Worm (Caenorhabditis elegans) whole organism, L1 larva: ENCODE measurements around the gene xpo-1.

ENCODE experiments used
- C34B4.2 ChIP-seq: sonication (generic microtip); optimal IDR thresholded peaks from 2 replicates; lab custom pipeline; 2017; ENCODE audit warnings: mild to moderate bottlenecking, missing genetic modification characterization, missing compliant biosample characterization
- aly-2 ChIP-seq: fragments of 150-350 bp; optimal IDR thresholded peaks from 2 replicates; lab custom pipeline; 2014; ENCODE audit warnings: missing biosample characterization, missing genetic modification characterization
- ama-1 ChIP-seq: fragments of 150-350 bp; optimal IDR thresholded peaks from 2 replicates; lab custom pipeline; 2014
- ceh-8 ChIP-seq: fragments of 200-800 bp; sonication (Bioruptor generic); optimal IDR thresholded peaks from 2 replicates; lab custom pipeline; 2018; ENCODE audit warnings: mild to moderate bottlenecking, missing genetic modification characterization, moderate library complexity, missing compliant biosample characterization
- ces-1 ChIP-seq: fragments of 150-350 bp; optimal IDR thresholded peaks from 2 replicates; lab custom pipeline; 2014; ENCODE audit warnings: missing biosample characterization, missing genetic modification reagents, missing genetic modification characterization
- dsc-1 ChIP-seq: sonication (generic microtip); optimal IDR thresholded peaks from 2 replicates; lab custom pipeline; 2016; ENCODE audit warnings: mild to moderate bottlenecking, missing genetic modification characterization, missing compliant biosample characterization
- efl-1 ChIP-seq, 4 experiments: fragments of 150-350 bp; optimal IDR thresholded peaks in 3 of 4; peaks in 1 of 4; 1 replicate in 1 of 4; 2 replicates in 3 of 4; lab custom pipeline; 2014; ENCODE audit warnings: missing biosample characterization in 2 of 4, missing genetic modification characterization in 2 of 4, missing genetic modification reagents in 2 of 4
- elt-2 ChIP-seq: sonication (generic microtip); optimal IDR thresholded peaks from 2 replicates; lab custom pipeline; 2016; ENCODE audit warnings: missing genetic modification characterization, mild to moderate bottlenecking, inconsistent platforms, missing compliant biosample characterization, missing genetic modification reagents
- elt-3 ChIP-seq, 6 experiments: fragments of 150-350 bp in 1 of 6; sonication (generic microtip); optimal IDR thresholded peaks; 2 replicates each; lab custom pipeline; 2017 to 2018; ENCODE audit warnings: missing biosample characterization in 6 of 6, missing genetic modification characterization in 6 of 6, inconsistent platforms in 1 of 6
- fkh-10 ChIP-seq: sonication (generic microtip); optimal IDR thresholded peaks from 2 replicates; lab custom pipeline; 2017; ENCODE audit warnings: missing biosample characterization, missing genetic modification reagents, missing genetic modification characterization
- fkh-8 ChIP-seq: sonication (generic microtip); optimal IDR thresholded peaks from 2 replicates; lab custom pipeline; 2016; ENCODE audit warnings: mild to moderate bottlenecking, missing genetic modification characterization, missing compliant biosample characterization
- fos-1 ChIP-seq: fragments of 150-350 bp; optimal IDR thresholded peaks from 2 replicates; lab custom pipeline; 2014; ENCODE audit warnings: missing biosample characterization, missing genetic modification characterization
- lin-13 ChIP-seq: fragments of 150-350 bp; optimal IDR thresholded peaks from 2 replicates; lab custom pipeline; 2014; ENCODE audit warnings: missing biosample characterization, missing genetic modification reagents, missing genetic modification characterization
- lin-15B ChIP-seq: fragments of 150-350 bp; sonication (generic microtip); optimal IDR thresholded peaks from 3 replicates; lab custom pipeline; 2014; ENCODE audit warnings: missing biosample characterization, missing genetic modification characterization
- lin-35 ChIP-seq, 2 experiments: fragments of 150-350 bp; optimal IDR thresholded peaks; 2 replicates each; lab custom pipeline; 2014; ENCODE audit warnings: missing biosample characterization in 2 of 2, missing genetic modification characterization in 2 of 2, missing genetic modification reagents in 2 of 2
- lir-3 ChIP-seq: sonication (generic microtip); optimal IDR thresholded peaks from 2 replicates; lab custom pipeline; 2016; ENCODE audit warnings: mild to moderate bottlenecking, missing genetic modification characterization, moderate library complexity, missing compliant biosample characterization; ENCODE audit not compliant: poor library complexity
- lsy-2 ChIP-seq, 2 experiments: fragments of 150-350 bp; optimal IDR thresholded peaks; 2 replicates each; lab custom pipeline; 2014; ENCODE audit warnings: missing biosample characterization in 2 of 2, missing genetic modification characterization in 2 of 2
- mep-1 ChIP-seq: fragments of 150-350 bp; optimal IDR thresholded peaks from 2 replicates; lab custom pipeline; 2014; ENCODE audit warnings: missing biosample characterization, missing genetic modification characterization
- nhr-28 ChIP-seq: fragments of 150-350 bp; optimal IDR thresholded peaks from 2 replicates; lab custom pipeline; 2014; ENCODE audit warnings: missing biosample characterization, missing genetic modification characterization
- nhr-47 ChIP-seq: sonication (generic microtip); optimal IDR thresholded peaks from 2 replicates; lab custom pipeline; 2016; ENCODE audit warnings: mild to moderate bottlenecking, missing genetic modification characterization, moderate library complexity, missing compliant biosample characterization
- nhr-76 ChIP-seq: sonication (generic microtip); optimal IDR thresholded peaks from 2 replicates; lab custom pipeline; 2017; ENCODE audit warnings: missing biosample characterization, missing genetic modification characterization
- nhr-84 ChIP-seq: sonication (generic microtip); optimal IDR thresholded peaks from 2 replicates; lab custom pipeline; 2017; ENCODE audit warnings: missing biosample characterization, missing genetic modification characterization
- nhr-85 ChIP-seq: sonication (generic microtip); peaks from one replicate; lab custom pipeline; 2016; ENCODE audit warnings: missing genetic modification characterization, inconsistent platforms, missing compliant biosample characterization
- snpc-4 ChIP-seq: fragments of 150-350 bp; optimal IDR thresholded peaks from 2 replicates; lab custom pipeline; 2014; ENCODE audit warnings: missing biosample characterization, missing genetic modification characterization
- sox-4 ChIP-seq: sonication (generic microtip); optimal IDR thresholded peaks from 2 replicates; lab custom pipeline; 2016; ENCODE audit warnings: missing genetic modification characterization, missing compliant biosample characterization
- sup-37 ChIP-seq: fragments of 200-800 bp; sonication (Bioruptor generic); optimal IDR thresholded peaks from 2 replicates; lab custom pipeline; 2018; ENCODE audit warnings: mild to moderate bottlenecking, missing genetic modification characterization, missing compliant biosample characterization
- tlp-1 ChIP-seq: fragments of 150-350 bp; optimal IDR thresholded peaks from 2 replicates; lab custom pipeline; 2014; ENCODE audit warnings: missing biosample characterization, missing genetic modification characterization
- vab-15 ChIP-seq: sonication (generic microtip); optimal IDR thresholded peaks from 2 replicates; lab custom pipeline; 2017; ENCODE audit warnings: missing genotype, mild to moderate bottlenecking, missing genetic modification characterization, missing compliant biosample characterization
- xbp-1 ChIP-seq: sonication (generic microtip); optimal IDR thresholded peaks from 2 replicates; lab custom pipeline; 2016; ENCODE audit warnings: missing genetic modification characterization, missing compliant biosample characterization

xpo-1 gene

ce11 chrV:7854603-7855002 lies 49.7 kb downstream of the xpo-1 start, which contains the start of the genes C37C3.9 and C37C3.18 (continued):
- no peak for TF ChIP-seq lin-15B (tag; lab: Kevin White, UChicago)
- TF ChIP-seq ceh-8 (GFP tag; lab: Kevin White, UChicago) = peak; percentile 27
- peak; percentile 22 for TF ChIP-seq sup-37
- no peak for TF ChIP-seq nhr-28 (tag; lab: Kevin White, UChicago)
- no peak for TF ChIP-seq tlp-1 (tag; lab: Kevin White, UChicago)
- peak in 1 of 6 experiments; percentile 47 for TF ChIP-seq elt-3 (tag; optimal IDR thresholded peaks at IDR 0.05; lab: Kevin White, UChicago)
- TF ChIP-seq fos-1 = peak; percentile 80
- TF ChIP-seq xbp-1 (tag; lab: Kevin White, UChicago) = peak; percentile 85
- TF ChIP-seq fkh-10 = no peak
- TF ChIP-seq nhr-84 (tag; lab: Kevin White, UChicago) = no peak
- peak; percentile 85 for TF ChIP-seq nhr-47
- TF ChIP-seq elt-2 = peak; percentile 58
- TF ChIP-seq nhr-76 (tag; lab: Kevin White, UChicago) = no peak

DNA sequence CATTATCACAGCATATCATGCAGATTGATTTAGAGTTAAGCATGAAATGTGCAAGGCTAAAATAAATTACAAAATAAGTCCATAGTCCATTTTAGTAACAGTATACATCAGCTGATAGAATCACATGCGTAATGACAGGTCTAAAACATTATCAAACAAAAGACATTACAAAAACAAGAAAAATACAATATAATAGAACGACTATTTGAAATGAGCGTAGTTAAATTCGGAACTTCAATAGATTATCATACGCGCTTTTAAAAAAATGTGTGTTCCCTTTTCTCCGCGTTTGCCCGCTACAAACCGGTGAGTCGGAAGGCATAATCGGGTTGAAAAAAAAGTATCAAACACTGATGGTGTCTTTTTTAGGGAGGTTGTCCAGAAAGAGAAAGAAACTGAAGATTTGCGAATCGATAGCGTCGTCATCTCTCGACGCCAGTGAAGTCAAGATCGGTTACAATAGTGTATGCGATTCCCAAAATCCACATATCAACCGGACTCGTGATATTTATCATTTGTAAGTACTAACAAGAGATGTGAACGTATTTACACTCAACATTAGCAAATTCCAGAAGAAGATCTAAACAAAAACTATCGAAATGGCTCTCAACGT lies 50.6 kb downstream of the xpo-1 start, which contains the start of gene C37C3.2:
TSS of gene C37C3.2 (plus strand) at position 563 of the 613 bp plus-strand sequence.
- TF ChIP-seq aly-2 (tag; lab: Kevin White, UChicago) (no peak), sox-4 (tag; lab: Kevin White, UChicago) (no peak), C34B4.2 (tag; lab: Kevin White, UChicago) (no peak), lin-35 (GFP tag; optimal IDR thresholded peaks at IDR 0.05; lab: Kevin White, UChicago) (peak in 1 of 2 experiments; percentile 38), nhr-85 (tag; lab: Kevin White, UChicago) (peak; percentile 39)

DNA sequence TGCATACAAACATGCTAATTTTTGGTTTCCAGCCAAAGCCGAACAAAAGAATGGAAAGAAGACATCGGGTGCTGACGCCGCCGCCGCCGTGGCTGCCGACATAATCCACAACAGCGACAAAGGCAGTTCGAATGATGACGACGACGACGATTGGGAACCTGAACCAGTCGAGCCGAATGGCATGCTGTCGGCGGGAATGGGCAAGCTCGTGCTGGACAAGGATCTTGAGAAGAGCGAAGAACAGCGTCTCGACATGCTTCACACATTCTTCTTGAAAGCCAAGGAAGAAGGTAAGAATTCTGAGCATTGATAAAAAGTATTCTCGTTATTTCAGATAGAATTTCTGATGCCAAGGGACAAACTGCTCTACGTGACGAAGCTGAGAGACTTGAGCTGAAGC lies 51.8 kb downstream of the xpo-1 start:
- TF ChIP-seq efl-1 (optimal IDR thresholded peaks at IDR 0.05; lab: Kevin White, UChicago) (no peak), efl-1 (GFP tag; optimal IDR thresholded peaks at IDR 0.05 in 1 of 2; lab: Kevin White, UChicago) (peak in 1 of 2 experiments; percentile 63), lin-13 (GFP tag; lab: Kevin White, UChicago) (no peak), mep-1 (tag; lab: Kevin White, UChicago) (no peak), aly-2 (tag; lab: Kevin White, UChicago) (no peak), vab-15 (tag; lab: Kevin White, UChicago) (no peak), snpc-4 (tag; lab: Kevin White, UChicago) (no peak)

DNA sequence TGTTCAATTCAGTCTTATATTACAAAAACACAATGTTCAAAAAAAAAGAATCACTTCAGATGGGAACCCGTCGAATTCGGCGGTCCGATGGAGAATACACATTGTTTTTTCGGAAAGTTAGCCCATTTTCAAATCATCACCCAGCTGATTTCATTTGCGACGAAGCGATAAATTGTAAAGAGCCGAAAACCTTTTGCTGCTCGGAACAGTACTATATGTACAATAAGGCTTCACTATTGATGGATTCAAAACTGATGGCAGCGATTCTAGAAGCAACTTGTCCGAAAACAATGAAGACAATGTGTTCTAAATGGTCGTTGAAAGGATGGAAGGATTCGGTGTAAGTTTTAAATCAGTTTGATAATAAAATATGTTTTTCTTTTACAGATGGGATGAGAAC lies 53.1 kb downstream of the xpo-1 start, which contains the start of gene C37C3.1:
TSS of gene C37C3.1 (plus strand) at position 33 of the 400 bp plus-strand sequence.
- TF ChIP-seq lsy-2 (tag; optimal IDR thresholded peaks at IDR 0.05; lab: Kevin White, UChicago) (peak in 1 of 2 experiments; percentile 26), ama-1 (lab: Kevin White, UChicago) (peak; percentile 47), efl-1 (optimal IDR thresholded peaks at IDR 0.05; lab: Kevin White, UChicago) (peak in 1 of 2 experiments; percentile 13), efl-1 (GFP tag; optimal IDR thresholded peaks at IDR 0.05 in 1 of 2; lab: Kevin White, UChicago) (no peak), dsc-1 (no peak)

DNA sequence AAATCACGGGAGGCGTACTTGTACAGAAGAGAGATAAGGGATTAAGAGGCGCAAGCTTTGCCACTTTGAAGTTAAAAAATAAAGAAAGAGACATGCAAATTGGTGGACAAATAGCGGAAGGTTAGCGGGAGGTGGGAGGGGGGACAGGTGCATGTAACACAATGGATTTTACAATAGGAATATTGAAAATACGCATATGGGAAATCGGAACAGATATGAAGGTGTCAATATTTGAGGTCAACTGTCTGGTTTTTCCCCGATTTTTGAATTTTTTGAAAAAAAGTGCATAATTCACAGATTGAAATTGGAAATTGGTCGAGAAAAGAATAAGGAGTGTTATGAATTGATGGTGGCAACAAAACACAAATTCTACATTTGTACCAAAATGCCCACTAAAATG lies 56.9 kb downstream of the xpo-1 start, which contains the start of gene C37C3.17:
TSS of gene C37C3.17 (minus strand) at position 101 of the 400 bp plus-strand sequence.
- TF ChIP-seq lir-3 (tag; lab: Kevin White, UChicago) (no peak), xbp-1 (tag; lab: Kevin White, UChicago) (no peak)

DNA sequence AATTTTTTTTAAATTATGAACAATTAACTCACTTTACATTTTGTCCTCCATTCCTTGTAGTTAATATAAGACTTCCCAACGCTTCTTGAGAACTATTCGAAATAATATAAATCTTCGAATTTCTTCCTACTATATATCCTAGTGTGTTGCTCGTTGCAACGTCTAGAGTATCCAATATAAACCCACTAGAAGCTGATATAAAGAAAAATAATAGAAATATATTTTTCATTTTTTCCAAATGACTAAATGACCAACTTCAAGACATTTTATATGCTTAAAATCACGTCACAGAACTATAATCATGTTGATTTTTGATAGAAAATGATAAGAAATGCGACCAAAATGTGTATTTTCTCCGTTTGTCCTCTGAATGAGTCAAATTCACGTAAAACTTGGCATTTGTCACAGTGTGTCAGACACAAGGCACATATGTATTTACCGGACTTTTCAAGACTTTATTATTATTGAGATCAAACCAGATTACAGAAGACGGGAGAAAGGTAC lies 58.2 kb downstream of the xpo-1 start, which contains the start of gene C37C3.10:
TSS of gene C37C3.10 (minus strand) at position 51 of the 504 bp plus-strand sequence.
- TF ChIP-seq fkh-8 (no peak), ces-1 (GFP tag; lab: Kevin White, UChicago) (no peak)
